Worm (Caenorhabditis elegans) whole organism, L2 larva: ENCODE data around the gene flp-27.

Experiments
- C34F6.9 ChIP-seq: fragments of 150-350 bp; optimal IDR thresholded peaks from 2 replicates; lab custom pipeline; 2014; ENCODE audit warnings: missing biosample characterization, missing genetic modification characterization
- F13H6.1 ChIP-seq: sonication (generic microtip); optimal IDR thresholded peaks from 2 replicates; lab custom pipeline; 2016; ENCODE audit warnings: missing genetic modification characterization, missing compliant biosample characterization
- R02D3.7 ChIP-seq: fragments of 150-350 bp; optimal IDR thresholded peaks from 2 replicates; lab custom pipeline; 2014; ENCODE audit warnings: missing biosample characterization, missing genetic modification characterization
- Y55F3AM.14 ChIP-seq: fragments of 200-800 bp; sonication (Bioruptor generic); optimal IDR thresholded peaks from 2 replicates; lab custom pipeline; 2018; ENCODE audit warnings: mild to moderate bottlenecking, missing genetic modification characterization, missing compliant biosample characterization
- ZK546.5 ChIP-seq: sonication (generic microtip); optimal IDR thresholded peaks from 2 replicates; lab custom pipeline; 2017; ENCODE audit warnings: missing biosample characterization, missing genetic modification characterization
- alr-1 ChIP-seq: fragments of 150-350 bp; optimal IDR thresholded peaks from 2 replicates; lab custom pipeline; 2014; ENCODE audit warnings: missing biosample characterization, missing genetic modification characterization
- aly-2 ChIP-seq: fragments of 150-350 bp; optimal IDR thresholded peaks from 2 replicates; lab custom pipeline; 2014; ENCODE audit warnings: missing biosample characterization, missing genetic modification characterization
- ama-1 ChIP-seq: fragments of 150-350 bp; optimal IDR thresholded peaks from 2 replicates; lab custom pipeline; 2018; ENCODE audit warnings: inconsistent platforms
- blmp-1 ChIP-seq: sonication (generic microtip); optimal IDR thresholded peaks from 2 replicates; lab custom pipeline; 2017; ENCODE audit warnings: missing genetic modification characterization, mild to moderate bottlenecking, missing compliant biosample characterization, antibody characterized with exemption, moderate library complexity; ENCODE audit not compliant: insufficient read depth
- ceh-16 ChIP-seq: fragments of 150-350 bp; optimal IDR thresholded peaks from 2 replicates; lab custom pipeline; 2014; ENCODE audit warnings: missing biosample characterization, missing genetic modification characterization
- ceh-82 ChIP-seq: fragments of 150-350 bp; optimal IDR thresholded peaks from 2 replicates; lab custom pipeline; 2014; ENCODE audit warnings: missing biosample characterization, missing genetic modification characterization
- crh-2 ChIP-seq: sonication (generic microtip); optimal IDR thresholded peaks from 2 replicates; lab custom pipeline; 2017; ENCODE audit warnings: missing biosample characterization, missing genetic modification characterization
- egl-27 ChIP-seq: sonication (generic microtip); optimal IDR thresholded peaks from 3 replicates; lab custom pipeline; 2017; ENCODE audit warnings: missing biosample characterization, missing genetic modification reagents, missing genetic modification characterization
- elt-1 ChIP-seq: fragments of 150-350 bp; optimal IDR thresholded peaks from 2 replicates; lab custom pipeline; 2014; ENCODE audit warnings: missing biosample characterization, missing genetic modification characterization
- elt-3 ChIP-seq: sonication (generic microtip); optimal IDR thresholded peaks from 2 replicates; lab custom pipeline; 2017; ENCODE audit warnings: missing biosample characterization, missing genetic modification characterization
- fos-1 ChIP-seq: fragments of 150-350 bp; optimal IDR thresholded peaks from 2 replicates; lab custom pipeline; 2014; ENCODE audit warnings: missing biosample characterization, missing genetic modification characterization
- gmeb-1 ChIP-seq: fragments of 150-350 bp; optimal IDR thresholded peaks from 2 replicates; lab custom pipeline; 2014; ENCODE audit warnings: missing biosample characterization, missing genetic modification characterization
- lin-11 ChIP-seq: fragments of 150-350 bp; sonication (generic microtip); optimal IDR thresholded peaks from 2 replicates; lab custom pipeline; 2014; ENCODE audit warnings: missing biosample characterization, missing genetic modification characterization, inconsistent platforms, mixed read lengths
- lin-13 ChIP-seq: fragments of 150-350 bp; optimal IDR thresholded peaks from 2 replicates; lab custom pipeline; 2014; ENCODE audit warnings: missing biosample characterization, missing genetic modification reagents, missing genetic modification characterization
- lin-39 ChIP-seq: fragments of 150-350 bp; optimal IDR thresholded peaks from 2 replicates; lab custom pipeline; 2014; ENCODE audit warnings: missing biosample characterization, missing genetic modification reagents, missing genetic modification characterization
- mab-5 ChIP-seq: fragments of 150-350 bp; optimal IDR thresholded peaks from 2 replicates; lab custom pipeline; 2014; ENCODE audit warnings: missing biosample characterization, missing genetic modification characterization
- mbf-1 ChIP-seq: sonication (generic microtip); optimal IDR thresholded peaks from 2 replicates; lab custom pipeline; 2017; ENCODE audit warnings: missing biosample characterization, missing genetic modification characterization
- mdl-1 ChIP-seq, 2 experiments: fragments of 150-350 bp in 1 of 2; sonication (generic microtip) in 1 of 2; optimal IDR thresholded peaks; 2 replicates each; lab custom pipeline; 2017; ENCODE audit warnings: missing biosample characterization in 2 of 2, missing genetic modification characterization in 2 of 2
- nhr-10 ChIP-seq: sonication (generic microtip); optimal IDR thresholded peaks from 2 replicates; lab custom pipeline; 2017; ENCODE audit warnings: missing biosample characterization, missing genetic modification characterization
- nhr-11 ChIP-seq: fragments of 150-350 bp; optimal IDR thresholded peaks from 2 replicates; lab custom pipeline; 2014; ENCODE audit warnings: missing biosample characterization, missing genetic modification characterization
- nhr-12 ChIP-seq: fragments of 150-350 bp; optimal IDR thresholded peaks from 2 replicates; lab custom pipeline; 2014; ENCODE audit warnings: missing biosample characterization, missing genetic modification characterization
- nhr-129 ChIP-seq: fragments of 150-350 bp; optimal IDR thresholded peaks from 2 replicates; lab custom pipeline; 2014; ENCODE audit warnings: missing biosample characterization, missing genetic modification characterization
- nhr-237 ChIP-seq: fragments of 150-350 bp; optimal IDR thresholded peaks from 2 replicates; lab custom pipeline; 2014; ENCODE audit warnings: missing biosample characterization, missing genetic modification characterization
- nhr-25 ChIP-seq: fragments of 150-350 bp; sonication (generic microtip); optimal IDR thresholded peaks from 3 replicates; lab custom pipeline; 2014; ENCODE audit warnings: missing biosample characterization, missing genetic modification characterization
- nhr-6 ChIP-seq: fragments of 150-350 bp; optimal IDR thresholded peaks from 2 replicates; lab custom pipeline; 2014; ENCODE audit warnings: missing biosample characterization, missing genetic modification characterization
- nhr-77 ChIP-seq: fragments of 150-350 bp; optimal IDR thresholded peaks from 2 replicates; lab custom pipeline; 2014; ENCODE audit warnings: missing biosample characterization, missing genetic modification characterization
- peb-1 ChIP-seq: fragments of 150-350 bp; optimal IDR thresholded peaks from 2 replicates; lab custom pipeline; 2014; ENCODE audit warnings: missing biosample characterization, missing genetic modification characterization
- sem-4 ChIP-seq: fragments of 150-350 bp; optimal IDR thresholded peaks from 2 replicates; lab custom pipeline; 2014; ENCODE audit warnings: missing biosample characterization, missing genetic modification reagents, missing genetic modification characterization
- skn-1 ChIP-seq: sonication (generic microtip); optimal IDR thresholded peaks from 2 replicates; lab custom pipeline; 2017; ENCODE audit warnings: missing biosample characterization, missing genetic modification characterization
- sma-3 ChIP-seq: sonication (generic microtip); optimal IDR thresholded peaks from 2 replicates; lab custom pipeline; 2016; ENCODE audit warnings: missing genetic modification reagents, missing genetic modification characterization, missing compliant biosample characterization
- sma-9 ChIP-seq, 2 experiments: fragments of 150-350 bp in 1 of 2; sonication (generic microtip) in 1 of 2; optimal IDR thresholded peaks; 2 replicates each; lab custom pipeline; 2014 to 2016; ENCODE audit warnings: missing genetic modification characterization in 2 of 2, mild to moderate bottlenecking in 1 of 2, missing biosample characterization in 1 of 2, missing compliant biosample characterization in 1 of 2, missing genetic modification reagents in 1 of 2, moderate library complexity in 1 of 2
- snpc-4 ChIP-seq: fragments of 150-350 bp; optimal IDR thresholded peaks from 2 replicates; lab custom pipeline; 2014; ENCODE audit warnings: missing biosample characterization, missing genetic modification characterization
- unc-39 ChIP-seq: fragments of 150-350 bp; optimal IDR thresholded peaks from 2 replicates; lab custom pipeline; 2014; ENCODE audit warnings: missing biosample characterization, missing genetic modification characterization
- unc-55 ChIP-seq: fragments of 150-350 bp; sonication (generic microtip); optimal IDR thresholded peaks from 3 replicates; lab custom pipeline; 2014; ENCODE audit warnings: missing biosample characterization, missing genetic modification reagents, missing genetic modification characterization
- unc-62 ChIP-seq: fragments of 150-350 bp; optimal IDR thresholded peaks from 2 replicates; lab custom pipeline; 2014; ENCODE audit warnings: missing biosample characterization, missing genetic modification reagents, missing genetic modification characterization
- zag-1 ChIP-seq: fragments of 150-350 bp; optimal IDR thresholded peaks from 2 replicates; lab custom pipeline; 2014; ENCODE audit warnings: missing biosample characterization, missing genetic modification characterization
- ztf-1 ChIP-seq: fragments of 200-800 bp; sonication (Bioruptor generic); conservative IDR thresholded peaks from 2 replicates; pipeline ENCODE4 v1.3.6; 2022; ENCODE audit warnings: missing genetic modification characterization, missing compliant biosample characterization
- ztf-4 ChIP-seq: fragments of 150-350 bp; optimal IDR thresholded peaks from 2 replicates; lab custom pipeline; 2014; ENCODE audit warnings: missing biosample characterization, missing genetic modification characterization

flp-27 gene

DNA sequence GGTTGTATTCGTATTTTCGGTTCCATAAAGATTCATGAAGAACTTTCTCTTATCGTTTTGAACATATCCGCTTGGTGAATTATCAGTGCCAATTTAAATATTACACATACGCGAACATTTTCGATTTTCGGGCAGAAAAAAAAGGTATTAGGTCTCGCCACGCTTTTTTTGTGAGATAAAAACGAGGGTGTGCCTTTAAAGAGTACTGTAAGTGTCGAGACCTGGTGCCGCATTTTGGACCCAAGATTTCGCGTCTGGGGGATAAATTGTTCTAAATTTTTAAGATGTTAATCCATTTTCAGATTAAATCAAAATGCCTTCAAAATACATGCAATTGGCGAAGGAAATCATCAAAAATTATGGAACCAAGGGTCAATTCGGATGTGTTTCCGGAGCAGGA lies 13.1 kb downstream of the flp-27 start, which contains the start of gene C25H3.3:
TSS of gene C25H3.3 (plus strand) at position 301 of the 400 bp plus-strand sequence.
- no peak for TF ChIP-seq unc-39
- no peak for TF ChIP-seq sma-3 (GFP tag; lab: Kevin White, UChicago)
- no peak for TF ChIP-seq lin-39 (tag; lab: Kevin White, UChicago)
- TF ChIP-seq unc-62 (GFP tag; lab: Kevin White, UChicago): no peak
- TF ChIP-seq nhr-6 (tag; lab: Kevin White, UChicago): no peak
- no peak for TF ChIP-seq nhr-237
- no peak for TF ChIP-seq elt-3 (tag; lab: Kevin White, UChicago)
- TF ChIP-seq, all 48 proteins: peak for 0

DNA sequence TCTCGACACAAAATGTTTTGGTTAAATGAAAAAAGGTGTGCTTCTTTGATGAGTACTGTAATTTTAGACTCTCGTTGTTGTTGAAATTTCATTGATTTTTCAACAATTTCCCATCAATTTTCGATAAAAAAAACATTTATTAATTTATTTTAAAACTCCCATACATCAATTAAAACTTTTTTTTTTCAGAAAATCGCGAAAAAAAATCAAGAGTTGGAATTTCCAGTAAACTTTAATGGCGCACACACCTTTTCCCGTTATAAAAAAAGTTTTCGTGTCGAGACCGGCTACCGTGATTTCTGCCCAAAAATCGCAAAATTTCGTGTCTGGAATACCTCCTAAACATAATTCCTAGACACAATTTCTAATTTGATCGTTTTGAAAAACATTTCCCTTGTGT lies 14.0 kb downstream of the flp-27 start, which contains the start of gene C25H3.14:
TSS of gene C25H3.14 (plus strand) at position 301 of the 400 bp plus-strand sequence.
- TF ChIP-seq nhr-237 (no peak), R02D3.7 (tag; lab: Kevin White, UChicago) (no peak), lin-13 (no peak), ceh-82 (tag; lab: Kevin White, UChicago) (no peak), unc-55 (GFP tag; lab: Kevin White, UChicago) (no peak), gmeb-1 (tag; lab: Kevin White, UChicago) (no peak), C34F6.9 (tag; lab: Kevin White, UChicago) (no peak), nhr-77 (tag; lab: Kevin White, UChicago) (no peak), ztf-1 (GFP tag; lab: Robert Waterston, UW) (no peak), F13H6.1 (no peak), lin-11 (no peak), mbf-1 (tag; lab: Kevin White, UChicago) (no peak), ZK546.5 (tag; lab: Kevin White, UChicago) (no peak), egl-27 (tag; lab: Kevin White, UChicago) (no peak), sma-9 (GFP tag; optimal IDR thresholded peaks at IDR 0.05; lab: Kevin White, UChicago) (no peak), sma-9 (tag; optimal IDR thresholded peaks at IDR 0.05; lab: Kevin White, UChicago) (no peak), elt-1 (tag; lab: Kevin White, UChicago) (no peak), nhr-129 (no peak), mdl-1 (tag; optimal IDR thresholded peaks at IDR 0.05; lab: Kevin White, UChicago) (no peak), crh-2 (no peak), fos-1 (no peak)
- TF ChIP-seq, all 48 proteins: peak for 0

DNA sequence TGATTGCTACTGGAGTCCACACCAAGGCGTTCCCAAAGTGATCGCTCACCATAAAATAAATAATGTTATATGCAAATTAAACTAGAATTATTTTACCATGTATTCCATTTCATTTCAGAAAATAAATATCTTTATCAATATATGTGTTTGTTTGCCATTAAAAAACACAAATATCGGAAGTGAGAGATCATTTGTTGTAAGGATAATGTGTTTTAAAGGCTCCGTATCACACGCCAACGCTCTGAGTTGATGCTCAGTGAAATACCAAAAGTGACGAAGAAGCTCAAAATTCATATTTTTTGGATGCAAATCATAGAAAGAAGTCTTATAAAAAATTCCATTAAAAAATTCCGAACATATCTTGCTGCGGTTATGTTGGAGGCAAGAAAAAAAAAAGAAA lies 15.4 kb downstream of the flp-27 start:
- no peak for TF ChIP-seq lin-13
- TF ChIP-seq ztf-1 (GFP tag; lab: Robert Waterston, UW): no peak
- no peak for TF ChIP-seq nhr-77 (tag; lab: Kevin White, UChicago)
- TF ChIP-seq mdl-1 (tag; optimal IDR thresholded peaks at IDR 0.05; lab: Kevin White, UChicago): no peak
- no peak for TF ChIP-seq blmp-1 (tag; lab: Kevin White, UChicago)
- TF ChIP-seq, all 48 proteins: peak for 0

DNA sequence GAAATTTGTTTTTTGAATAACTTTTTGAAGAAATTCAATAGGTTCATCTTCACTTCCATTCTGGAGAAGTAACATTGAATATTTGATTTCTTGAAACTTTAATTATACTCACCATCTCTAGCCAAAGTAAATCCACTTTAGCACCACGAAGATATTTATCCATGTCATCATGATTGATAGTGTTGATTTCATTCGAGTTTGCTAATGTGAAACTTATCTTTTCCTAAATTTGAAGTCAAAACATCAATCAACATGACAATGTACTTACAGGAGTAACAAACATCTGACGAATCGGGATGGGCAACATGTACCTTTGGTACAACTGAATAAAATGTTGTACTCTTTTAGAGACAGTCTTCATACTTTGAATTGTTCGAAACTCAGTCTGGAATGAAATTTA lies 16.5 kb downstream of the flp-27 start:
- TF ChIP-seq ama-1 (lab: Kevin White, UChicago) (no peak), sem-4 (tag; lab: Kevin White, UChicago) (no peak), zag-1 (tag; lab: Kevin White, UChicago) (no peak), crh-2 (no peak), C34F6.9 (tag; lab: Kevin White, UChicago) (no peak), alr-1 (no peak), mbf-1 (tag; lab: Kevin White, UChicago) (no peak), ceh-16 (tag; lab: Kevin White, UChicago) (no peak), mab-5 (tag; lab: Kevin White, UChicago) (no peak), Y55F3AM.14 (no peak), F13H6.1 (no peak), unc-62 (GFP tag; lab: Kevin White, UChicago) (no peak), nhr-11 (no peak), ztf-1 (GFP tag; lab: Robert Waterston, UW) (no peak)
- TF ChIP-seq, all 48 proteins: peak for 0

DNA sequence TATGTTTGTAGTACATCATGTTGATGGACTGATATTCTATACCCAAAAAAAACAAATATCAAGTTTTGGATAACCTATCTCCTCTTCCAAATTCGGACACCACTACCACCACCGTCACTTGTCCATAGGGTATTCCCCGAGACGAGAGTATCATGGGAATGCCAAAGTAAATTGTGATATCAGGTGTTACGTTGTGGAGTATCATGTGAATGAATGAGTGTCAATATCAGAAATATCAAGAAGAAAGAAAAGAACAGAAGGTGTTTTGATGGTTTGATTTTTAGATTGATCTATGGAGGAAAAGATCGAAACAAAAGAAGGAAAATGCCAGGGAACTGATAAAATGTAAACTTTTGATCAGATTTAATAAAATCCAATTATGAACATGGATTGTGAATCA lies 17.5 kb downstream of the flp-27 start:
- TF ChIP-seq fos-1 (peak; percentile 32), lin-11 (no peak), unc-55 (GFP tag; lab: Kevin White, UChicago) (no peak), aly-2 (tag; lab: Kevin White, UChicago) (no peak), alr-1 (no peak), ztf-4 (peak; percentile 34), nhr-10 (tag; lab: Kevin White, UChicago) (no peak), nhr-6 (tag; lab: Kevin White, UChicago) (no peak), unc-39 (no peak), sma-3 (GFP tag; lab: Kevin White, UChicago) (peak; percentile 27), ceh-82 (tag; lab: Kevin White, UChicago) (no peak), ama-1 (lab: Kevin White, UChicago) (no peak), F13H6.1 (peak; percentile 10), peb-1 (tag; lab: Kevin White, UChicago) (no peak), zag-1 (tag; lab: Kevin White, UChicago) (no peak), Y55F3AM.14 (no peak), sem-4 (tag; lab: Kevin White, UChicago) (no peak), sma-9 (GFP tag; optimal IDR thresholded peaks at IDR 0.05; lab: Kevin White, UChicago) (peak; percentile 80), sma-9 (tag; optimal IDR thresholded peaks at IDR 0.05; lab: Kevin White, UChicago) (no peak), nhr-25 (no peak), egl-27 (tag; lab: Kevin White, UChicago) (no peak), skn-1 (tag; lab: Kevin White, UChicago) (no peak), blmp-1 (tag; lab: Kevin White, UChicago) (no peak), nhr-12 (no peak), elt-3 (tag; lab: Kevin White, UChicago) (no peak), ceh-16 (tag; lab: Kevin White, UChicago) (no peak), snpc-4 (tag; lab: Kevin White, UChicago) (peak; percentile 59)
